Fruit fly (Drosophila melanogaster): Measurements from ENCODE around the gene CG31915.

Gene CG31915

DNA sequence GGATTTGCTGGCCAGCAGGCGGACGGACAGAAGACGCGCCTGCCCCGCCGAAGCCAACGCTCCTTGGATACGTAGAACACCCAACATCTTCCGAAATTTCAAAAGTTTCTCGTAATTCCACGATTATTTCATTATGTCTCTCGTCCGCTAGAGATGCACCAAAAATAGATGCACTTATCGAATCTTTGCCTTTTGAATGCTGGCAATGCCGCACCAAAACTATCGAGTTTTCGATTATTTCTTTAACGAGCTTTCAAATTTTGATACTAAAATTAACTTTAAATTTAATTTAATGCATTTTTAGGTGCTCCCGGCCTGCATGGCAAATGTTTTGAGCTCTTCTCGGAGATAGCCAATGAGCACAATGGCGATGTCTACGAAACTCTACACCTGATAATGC, 4.1 kb downstream of the CG31915 start, which contains the start of gene Coq6 (continued):
- TF ChIP-seq br (optimal IDR thresholded peaks at IDR 0.05) = no peak
- no peak for TF ChIP-seq CG15073 (GFP tag; optimal IDR thresholded peaks at IDR 0.05)
- TF ChIP-seq vnd (GFP tag; IDR thresholded peaks at IDR 0.05; ENCODE audit: partially characterized antibody) = peak; percentile 38; the same call in 1 of the 3 replicates
- peak; percentile 15; the same call in 1 of the 2 replicates for TF ChIP-seq CG9932 (GFP tag; IDR thresholded peaks at IDR 0.05)
- peak; percentile 19 for TF ChIP-seq YL-1 (GFP tag; optimal IDR thresholded peaks at IDR 0.05)
- TF ChIP-seq nmo (GFP tag; optimal IDR thresholded peaks at IDR 0.05) = peak; percentile 14
- TF ChIP-seq zen2 (GFP tag; IDR thresholded peaks at IDR 0.05; ENCODE audit: partially characterized antibody) = peak; percentile 68; the same call in 2 of the 3 replicates
- TF ChIP-seq CG6654 (GFP tag; optimal IDR thresholded peaks at IDR 0.05) = no peak
- TF ChIP-seq Dll (GFP tag; IDR thresholded peaks at IDR 0.05; ENCODE audit: partially characterized antibody) = peak; percentile 70
- peak; percentile 83 for TF ChIP-seq Med (GFP tag)
- no peak for TF ChIP-seq CG9817 (tag; optimal IDR thresholded peaks at IDR 0.05)
- peak; percentile 78 for TF ChIP-seq CG13287 (GFP tag; IDR thresholded peaks at IDR 0.05; ENCODE audit: partially characterized antibody)
- 0 out of 2 replicates have a peak, but pooled peaks have one; percentile 16 for TF ChIP-seq Ptx1 (GFP tag; IDR thresholded peaks at IDR 0.05)
- TF ChIP-seq Doc3 (GFP tag; IDR thresholded peaks at IDR 0.05; ENCODE audit: partially characterized antibody) = peak; percentile 65
- peak; percentile 79 for TF ChIP-seq nerfin-1 (tag; optimal IDR thresholded peaks at IDR 0.05)
- TF ChIP-seq bbx (GFP tag; IDR thresholded peaks at IDR 0.05; ENCODE audit: partially characterized antibody) = peak; percentile 39; the same call in 1 of the 2 replicates
- TF ChIP-seq tna (GFP tag; IDR thresholded peaks at IDR 0.05; ENCODE audit: partially characterized antibody) = 0 out of 2 replicates have a peak, but pooled peaks have one; percentile 30
- TF ChIP-seq grau (tag; optimal IDR thresholded peaks at IDR 0.05) = no peak
- peak; percentile 63 for TF ChIP-seq sna (GFP tag; IDR thresholded peaks at IDR 0.05; ENCODE audit: partially characterized antibody)
- TF ChIP-seq CG34224 (GFP tag; IDR thresholded peaks at IDR 0.05; ENCODE audit: partially characterized antibody) = peak; percentile 68
- no peak for TF ChIP-seq CG9437 (GFP tag; optimal IDR thresholded peaks at IDR 0.05)
- TF ChIP-seq pzg (GFP tag; optimal IDR thresholded peaks at IDR 0.05) = peak; percentile 36
- no peak for TF ChIP-seq CG10267 (tag; optimal IDR thresholded peaks at IDR 0.05)
- TF ChIP-seq gfzf (GFP tag; optimal IDR thresholded peaks at IDR 0.05) = peak; percentile 0
- TF ChIP-seq knrl (GFP tag; IDR thresholded peaks at IDR 0.05; ENCODE audit: partially characterized antibody) = peak; percentile 49
- peak; percentile 83 for TF ChIP-seq stwl (tag; optimal IDR thresholded peaks at IDR 0.05)
- peak; percentile 78 for TF ChIP-seq Sry-δ (GFP tag; optimal IDR thresholded peaks at IDR 0.05)
- TF ChIP-seq CG15514 (GFP tag; optimal IDR thresholded peaks at IDR 0.05) = peak; percentile 25
- TF ChIP-seq Dfd (GFP tag; optimal IDR thresholded peaks at IDR 0.05) = no peak
- TF ChIP-seq CG16813 (GFP tag; IDR thresholded peaks at IDR 0.05; ENCODE audit: partially characterized antibody) = peak; percentile 51; the same call in 2 of the 3 replicates
- TF ChIP-seq crp (GFP tag; optimal IDR thresholded peaks at IDR 0.05) = peak in 1 of 2 experiments; percentile 11
- no peak for TF ChIP-seq Sin3A (optimal IDR thresholded peaks at IDR 0.05)
- TF ChIP-seq CG14710 (tag; optimal IDR thresholded peaks at IDR 0.05) = peak; percentile 39
- peak; percentile 53; the same call in 2 of the 3 replicates for TF ChIP-seq Opbp (GFP tag; IDR thresholded peaks at IDR 0.05; ENCODE audit: partially characterized antibody)
- TF ChIP-seq CG4617 (GFP tag; optimal IDR thresholded peaks at IDR 0.05; ENCODE audit: borderline replicate concordance) = no peak
- peak; percentile 41 for TF ChIP-seq MESR4 (GFP tag; optimal IDR thresholded peaks at IDR 0.05)
- peak; percentile 49; the same call in 1 of the 2 replicates for TF ChIP-seq amos (GFP tag; IDR thresholded peaks at IDR 0.05; ENCODE audit: partially characterized antibody)
- TF ChIP-seq CG14860 (GFP tag; IDR thresholded peaks at IDR 0.05; ENCODE audit: partially characterized antibody) = peak; percentile 50; the same call in 2 of the 3 replicates
- TF ChIP-seq CG7963 (GFP tag; IDR thresholded peaks at IDR 0.05; ENCODE audit: partially characterized antibody) = peak; percentile 49; the same call in 1 of the 3 replicates
- peak; percentile 75 for TF ChIP-seq CG6791 (GFP tag; IDR thresholded peaks at IDR 0.05; ENCODE audit: partially characterized antibody)
- TF ChIP-seq sens (GFP tag) = peak; percentile 76
- TF ChIP-seq CTCF (GFP tag; optimal IDR thresholded peaks at IDR 0.05) = no peak
- peak; percentile 22; the same call in 1 of the 2 replicates for TF ChIP-seq Rfx (GFP tag; IDR thresholded peaks at IDR 0.05)
- TF ChIP-seq Scr (GFP tag; IDR thresholded peaks at IDR 0.05; ENCODE audit: partially characterized antibody) = peak; percentile 58
- peak; percentile 96 for TF ChIP-seq CG9215 (GFP tag; IDR thresholded peaks at IDR 0.05)
